Worm (Caenorhabditis elegans) whole organism, late embryonic: ENCODE measurements around the gene C03B1.17.

Source experiments
- C38D4.7 ChIP-seq: fragments of 200-800 bp; sonication (Bioruptor generic); optimal IDR thresholded peaks from 2 replicates; lab custom pipeline; 2018; ENCODE audit warnings: mild to moderate bottlenecking, missing genetic modification characterization, moderate library complexity, missing compliant biosample characterization
- ama-1 ChIP-seq: fragments of 150-350 bp; optimal IDR thresholded peaks from 2 replicates; lab custom pipeline; 2014
- ceh-24 ChIP-seq: sonication (generic microtip); optimal IDR thresholded peaks from 2 replicates; lab custom pipeline; 2016; ENCODE audit warnings: mild to moderate bottlenecking, missing genetic modification characterization, missing compliant biosample characterization
- dmd-4 ChIP-seq: sonication (generic microtip); optimal IDR thresholded peaks from 2 replicates; lab custom pipeline; 2016; ENCODE audit warnings: borderline replicate concordance, missing genetic modification characterization, missing compliant biosample characterization
- fkh-10 ChIP-seq: fragments of 150-350 bp; optimal IDR thresholded peaks from 2 replicates; lab custom pipeline; 2014; ENCODE audit warnings: missing biosample characterization, missing genetic modification reagents, missing genetic modification characterization
- hlh-15 ChIP-seq: sonication (generic microtip); optimal IDR thresholded peaks from 2 replicates; lab custom pipeline; 2016; ENCODE audit warnings: missing genetic modification characterization, missing compliant biosample characterization
- hlh-30 ChIP-seq: sonication (generic microtip); optimal IDR thresholded peaks from 2 replicates; lab custom pipeline; 2017; ENCODE audit warnings: antibody characterized with exemption, missing genetic modification characterization, missing compliant biosample characterization; ENCODE audit not compliant: insufficient read depth
- nfya-1 ChIP-seq: sonication (generic microtip); optimal IDR thresholded peaks from 2 replicates; lab custom pipeline; 2017; ENCODE audit warnings: missing genetic modification characterization, mild to moderate bottlenecking, missing compliant biosample characterization, antibody characterized with exemption, moderate library complexity
- nhr-11 ChIP-seq: fragments of 150-350 bp; optimal IDR thresholded peaks from 2 replicates; lab custom pipeline; 2014; ENCODE audit warnings: missing biosample characterization, missing genetic modification characterization
- nhr-232 ChIP-seq: sonication (generic microtip); optimal IDR thresholded peaks from 2 replicates; lab custom pipeline; 2016; ENCODE audit warnings: missing genetic modification characterization, missing compliant biosample characterization
- odd-2 ChIP-seq: sonication (generic microtip); optimal IDR thresholded peaks from 2 replicates; lab custom pipeline; 2017; ENCODE audit warnings: antibody characterized with exemption, mild to moderate bottlenecking, missing genetic modification characterization, missing compliant biosample characterization
- pha-2 ChIP-seq: sonication (generic microtip); optimal IDR thresholded peaks from 2 replicates; lab custom pipeline; 2017; ENCODE audit warnings: mild to moderate bottlenecking, missing genetic modification characterization, missing compliant biosample characterization
- rnt-1 ChIP-seq: sonication (generic microtip); optimal IDR thresholded peaks from 2 replicates; lab custom pipeline; 2016; ENCODE audit warnings: missing genetic modification characterization, missing compliant biosample characterization
- tbx-2 ChIP-seq: sonication (generic microtip); optimal IDR thresholded peaks from 2 replicates; lab custom pipeline; 2016; ENCODE audit warnings: missing genetic modification characterization, missing compliant biosample characterization

ce11 chrX:6412575-6412974, 39.1 kb downstream of the C03B1.17 start, which contains the start of gene T22E5.1:
- TF ChIP-seq tbx-2 (tag; lab: Kevin White, UChicago) (no peak), pha-2 (tag; lab: Kevin White, UChicago) (no peak), C38D4.7 (GFP tag; lab: Kevin White, UChicago) (no peak), odd-2 (no peak), fkh-10 (GFP tag; lab: Kevin White, UChicago) (no peak), rnt-1 (no peak), hlh-15 (tag; lab: Kevin White, UChicago) (no peak), nfya-1 (tag; lab: Kevin White, UChicago) (no peak), nhr-11 (no peak), ceh-24 (tag; lab: Kevin White, UChicago) (no peak), nhr-232 (no peak), ama-1 (lab: Kevin White, UChicago) (no peak), dmd-4 (no peak), hlh-30 (tag; lab: Kevin White, UChicago) (no peak)
